Worm (Caenorhabditis elegans) whole organism, early embryonic: Measurements from ENCODE around the gene rsp-7.

Experiments
- F13C5.2 ChIP-seq: sonication (generic microtip); optimal IDR thresholded peaks from 2 replicates; lab custom pipeline; 2017; ENCODE audit warnings: mild to moderate bottlenecking, missing genetic modification characterization, inconsistent platforms, missing compliant biosample characterization
- ama-1 ChIP-seq: fragments of 150-350 bp; optimal IDR thresholded peaks from 2 replicates; lab custom pipeline; 2014
- ceh-13 ChIP-seq: fragments of 200-800 bp; sonication (Bioruptor generic); optimal IDR thresholded peaks from 2 replicates; lab custom pipeline; 2018; ENCODE audit warnings: mild to moderate bottlenecking, missing genetic modification characterization, missing compliant biosample characterization
- ets-7 ChIP-seq: sonication (generic microtip); optimal IDR thresholded peaks from 2 replicates; lab custom pipeline; 2016; ENCODE audit warnings: missing genotype, missing genetic modification characterization, missing compliant biosample characterization
- hmbx-1 ChIP-seq: sonication (generic microtip); optimal IDR thresholded peaks from 2 replicates; lab custom pipeline; 2016; ENCODE audit warnings: mild to moderate bottlenecking, missing genetic modification characterization, missing compliant biosample characterization
- pes-1 ChIP-seq: fragments of 200-800 bp; sonication (Bioruptor generic); IDR thresholded peaks from 2 replicates; pipeline ENCODE4 v1.3.6; 2022; ENCODE audit warnings: missing genetic modification reagents, missing genetic modification characterization, missing compliant biosample characterization
- sea-1 ChIP-seq: fragments of 200-800 bp; sonication (Bioruptor generic); conservative IDR thresholded peaks from 2 replicates; pipeline ENCODE4 v1.3.6; 2022; ENCODE audit warnings: missing genetic modification characterization, missing compliant biosample characterization
- tbx-37 ChIP-seq: fragments of 200-800 bp; sonication (Bioruptor generic); conservative IDR thresholded peaks from 2 replicates; pipeline ENCODE4 v1.3.6; 2022; ENCODE audit warnings: missing genetic modification reagents, missing genetic modification characterization, missing compliant biosample characterization
- tra-4 ChIP-seq: sonication (generic microtip); optimal IDR thresholded peaks from 2 replicates; lab custom pipeline; 2017; ENCODE audit warnings: missing genetic modification characterization, missing compliant biosample characterization

- no peak for TF ChIP-seq ama-1 (lab: Kevin White, UChicago)
- TF ChIP-seq hmbx-1, result no peak
- no peak for TF ChIP-seq tbx-37 (GFP tag; lab: Robert Waterston, UW)
- no peak for TF ChIP-seq sea-1
- TF ChIP-seq tra-4, result no peak
- no peak for TF ChIP-seq ets-7
- TF ChIP-seq F13C5.2, result no peak
- TF ChIP-seq ceh-13 (GFP tag; lab: Kevin White, UChicago), result no peak
- TF ChIP-seq pes-1 (GFP tag; lab: Robert Waterston, UW), result no peak
Observed at ce11 chrII:10643403-10643802, 15.6 kb upstream of the rsp-7 start, which contains the start of gene M28.4.
